Fruit fly (Drosophila melanogaster): ENCODE results near the gene CG6340.

- TF ChIP-seq CG12768 (GFP tag; optimal IDR thresholded peaks at IDR 0.05), result no peak
- no peak for TF ChIP-seq CG11617 (GFP tag; optimal IDR thresholded peaks at IDR 0.05)
- TF ChIP-seq CG7101 (tag; optimal IDR thresholded peaks at IDR 0.05), result no peak
These were observed 48.2 kb downstream of the CG6340 start for dm6 chrX:15530369-15530768.

All from whole organism, adult.